Fruit fly (Drosophila melanogaster) whole organism, embryonic: ENCODE results near the gene CG6409.

Source experiments
- CG10366 ChIP-seq: fragments of 200-800 bp; sonication (Bioruptor generic); IDR thresholded peaks from 2 replicates; pipeline ENCODE4 v1.3.6; 2022; ENCODE audit warnings: missing biosample characterization, missing genetic modification characterization
- CG10431 ChIP-seq: fragments of 200-800 bp; sonication (Bioruptor generic); optimal IDR thresholded peaks from 3 replicates; lab custom pipeline; 2018; ENCODE audit warnings: missing biosample characterization, mild to moderate bottlenecking, missing genetic modification characterization
- CG12769 ChIP-seq: fragments of 200-800 bp; sonication (Bioruptor generic); optimal IDR thresholded peaks from 2 replicates; lab custom pipeline; 2019; ENCODE audit warnings: missing biosample characterization, mild to moderate bottlenecking, missing genetic modification characterization, moderate library complexity
- CG12942 ChIP-seq: fragments of 200-800 bp; sonication (Bioruptor generic); optimal IDR thresholded peaks from 3 replicates; lab custom pipeline; 2016; ENCODE audit warnings: missing biosample characterization, missing genetic modification characterization
- CG14014 ChIP-seq: fragments of 200-800 bp; sonication (Bioruptor generic); IDR thresholded peaks from 2 replicates; pipeline ENCODE4 v1.3.6; 2022; ENCODE audit warnings: missing biosample characterization, missing genetic modification characterization
- CG14441 ChIP-seq: fragments of 200-800 bp; sonication (Bioruptor generic); IDR thresholded peaks from 2 replicates; pipeline ENCODE4 v1.3.6; 2022; ENCODE audit warnings: missing biosample characterization, missing genetic modification characterization
- CG14965 ChIP-seq: fragments of 200-800 bp; sonication (Bioruptor generic); optimal IDR thresholded peaks from 2 replicates; lab custom pipeline; 2016; ENCODE audit warnings: missing biosample characterization, missing genetic modification characterization, borderline replicate concordance
- CG17385 ChIP-seq: fragments of 200-800 bp; sonication (Bioruptor generic); optimal IDR thresholded peaks from 3 replicates; lab custom pipeline; 2018; ENCODE audit warnings: missing biosample characterization, mild to moderate bottlenecking, missing genetic modification characterization
- CG17568 ChIP-seq: fragments of 200-800 bp; sonication (Bioruptor generic); optimal IDR thresholded peaks from 2 replicates; lab custom pipeline; 2018; ENCODE audit warnings: missing biosample characterization, mild to moderate bottlenecking, missing genetic modification characterization, moderate library complexity
- CG18262 ChIP-seq: fragments of 200-800 bp; optimal IDR thresholded peaks from 3 replicates; lab custom pipeline; 2019; ENCODE audit warnings: missing biosample characterization, mild to moderate bottlenecking, missing genetic modification characterization, moderate library complexity
- CG2120 ChIP-seq: fragments of 200-800 bp; sonication (Bioruptor generic); optimal IDR thresholded peaks from 3 replicates; lab custom pipeline; 2016; ENCODE audit warnings: missing biosample characterization, missing genetic modification characterization
- CG30403 ChIP-seq: fragments of 200-800 bp; sonication (Bioruptor generic); optimal IDR thresholded peaks from 3 replicates; lab custom pipeline; 2016; ENCODE audit warnings: missing biosample characterization, missing genetic modification characterization
- CG31441 ChIP-seq: fragments of 200-800 bp; sonication (Bioruptor generic); IDR thresholded peaks from 2 replicates; pipeline ENCODE4 v1.3.6; 2022; ENCODE audit warnings: missing biosample characterization, missing genetic modification characterization
- CG32532 ChIP-seq: fragments of 200-800 bp; sonication (Bioruptor generic); IDR thresholded peaks from 2 replicates; pipeline ENCODE4 v1.3.6; 2022; ENCODE audit warnings: missing biosample characterization, missing genetic modification characterization
- CG32772 ChIP-seq: fragments of 200-800 bp; sonication (Bioruptor generic); IDR thresholded peaks from 2 replicates; pipeline ENCODE4 v1.3.6; 2022; ENCODE audit warnings: missing biosample characterization, missing genetic modification characterization
- CG3407 ChIP-seq: fragments of 200-800 bp; sonication (Bioruptor generic); optimal IDR thresholded peaks from 2 replicates; lab custom pipeline; 2018; ENCODE audit warnings: missing biosample characterization, mild to moderate bottlenecking, missing genetic modification characterization
- CG3726 ChIP-seq: fragments of 200-800 bp; sonication (Bioruptor generic); IDR thresholded peaks from 3 replicates; pipeline ENCODE4, ENCODE4 v1.3.6; 2022; ENCODE audit warnings: missing biosample characterization, missing genetic modification characterization
- CG3838 ChIP-seq: fragments of 200-800 bp; sonication (Bioruptor generic); optimal IDR thresholded peaks from 3 replicates; lab custom pipeline; 2016; ENCODE audit warnings: missing biosample characterization, missing genetic modification characterization
- CG3847 ChIP-seq: fragments of 200-800 bp; sonication (Bioruptor generic); IDR thresholded peaks from 2 replicates; pipeline ENCODE4 v1.3.6; 2022; ENCODE audit warnings: missing biosample characterization, missing genetic modification characterization
- CG4360 ChIP-seq: fragments of 200-800 bp; sonication (Bioruptor generic); IDR thresholded peaks from 2 replicates; pipeline ENCODE4 v1.3.6; 2022; ENCODE audit warnings: missing biosample characterization, missing genetic modification characterization
- CG6254 ChIP-seq: fragments of 200-800 bp; sonication (Bioruptor generic); optimal IDR thresholded peaks from 3 replicates; lab custom pipeline; 2017; ENCODE audit warnings: mild to moderate bottlenecking, missing biosample characterization, missing genetic modification reagents, missing genetic modification characterization
- CG6791 ChIP-seq: fragments of 200-800 bp; sonication (Bioruptor generic); IDR thresholded peaks from 3 replicates; pipeline ENCODE4 v1.3.6; 2022; ENCODE audit warnings: missing biosample characterization, missing genetic modification characterization; ENCODE audit not compliant: partially characterized antibody
- CG7556 ChIP-seq: fragments of 200-800 bp; sonication (Bioruptor generic); optimal IDR thresholded peaks from 2 replicates; lab custom pipeline; 2017; ENCODE audit warnings: missing biosample characterization, mild to moderate bottlenecking, missing genetic modification characterization
- CG8478 ChIP-seq: fragments of >200 bp; optimal IDR thresholded peaks from 2 replicates; lab custom pipeline; 2018
- CG9609 ChIP-seq: fragments of 200-800 bp; sonication (Bioruptor generic); optimal IDR thresholded peaks from 3 replicates; lab custom pipeline; 2016; ENCODE audit warnings: missing biosample characterization, missing genetic modification characterization
- CG9932 ChIP-seq: fragments of 200-800 bp; sonication (Bioruptor generic); IDR thresholded peaks from 2 replicates; pipeline ENCODE4 v1.3.6; 2022; ENCODE audit warnings: missing biosample characterization, missing genetic modification characterization
- Dip3 ChIP-seq: fragments of 200-800 bp; sonication (Bioruptor generic); optimal IDR thresholded peaks from 3 replicates; lab custom pipeline; 2016; ENCODE audit warnings: missing biosample characterization, missing genetic modification characterization
- E2f1 ChIP-seq: fragments of 200-800 bp; sonication (Bioruptor generic); IDR thresholded peaks from 2 replicates; pipeline ENCODE4 v1.3.6; 2022; ENCODE audit warnings: missing biosample characterization, missing genetic modification characterization
- ERR ChIP-seq: fragments of 200-800 bp; sonication (Bioruptor generic); optimal IDR thresholded peaks from 2 replicates; lab custom pipeline; 2016; ENCODE audit warnings: missing biosample characterization, missing genetic modification characterization
- Ets97D ChIP-seq: fragments of 200-800 bp; sonication (Bioruptor generic); optimal IDR thresholded peaks from 3 replicates; lab custom pipeline; 2016; ENCODE audit warnings: missing biosample characterization, missing genetic modification characterization
- MBD-R2 ChIP-seq: fragments of 200-800 bp; sonication (Bioruptor generic); IDR thresholded peaks from 2 replicates; pipeline ENCODE4 v1.3.6; 2022; ENCODE audit warnings: missing biosample characterization, missing genetic modification characterization
- Mad ChIP-seq: fragments of 200-800 bp; sonication (Bioruptor generic); optimal IDR thresholded peaks from 2 replicates; lab custom pipeline; 2016; ENCODE audit warnings: missing biosample characterization, missing genetic modification characterization
- NC2α ChIP-seq: fragments of 200-800 bp; sonication (Bioruptor generic); optimal IDR thresholded peaks from 2 replicates; lab custom pipeline; 2016; ENCODE audit warnings: missing biosample characterization, missing genetic modification characterization
- Oli ChIP-seq: fragments of 200-800 bp; sonication (Bioruptor generic); optimal IDR thresholded peaks from 2 replicates; lab custom pipeline; 2018; ENCODE audit warnings: missing biosample characterization, mild to moderate bottlenecking, missing genetic modification characterization, moderate library complexity
- Ssrp ChIP-seq: fragments of 200-800 bp; sonication (Bioruptor generic); optimal IDR thresholded peaks from 2 replicates; lab custom pipeline; 2018; ENCODE audit warnings: missing biosample characterization, mild to moderate bottlenecking, missing genetic modification characterization, moderate library complexity
- Xbp1 ChIP-seq: fragments of 200-800 bp; sonication (Bioruptor generic); optimal IDR thresholded peaks from 3 replicates; lab custom pipeline; 2016; ENCODE audit warnings: missing biosample characterization, mild to moderate bottlenecking, missing genetic modification characterization
- cg ChIP-seq: fragments of 200-800 bp; sonication (Bioruptor generic); optimal IDR thresholded peaks from 3 replicates; lab custom pipeline; 2019; ENCODE audit warnings: missing biosample characterization, mild to moderate bottlenecking, missing genetic modification characterization, moderate library complexity
- croc ChIP-seq: fragments of 200-800 bp; sonication (Bioruptor generic); conservative IDR thresholded peaks from 3 replicates; pipeline ENCODE4 v1.3.6; 2022; ENCODE audit warnings: missing biosample characterization, missing genetic modification characterization
- dmrt11E ChIP-seq: fragments of 200-800 bp; sonication (Bioruptor generic); optimal IDR thresholded peaks from 3 replicates; lab custom pipeline; 2018; ENCODE audit warnings: missing biosample characterization, mild to moderate bottlenecking, missing genetic modification characterization, moderate library complexity
- ewg ChIP-seq: fragments of 200-800 bp; sonication (Bioruptor generic); optimal IDR thresholded peaks from 3 replicates; lab custom pipeline; 2017; ENCODE audit warnings: mild to moderate bottlenecking, missing biosample characterization, missing genetic modification reagents, missing genetic modification characterization
- fd96Cb ChIP-seq: fragments of 200-800 bp; sonication (Bioruptor generic); optimal IDR thresholded peaks from 2 replicates; lab custom pipeline; 2018; ENCODE audit warnings: missing biosample characterization, mild to moderate bottlenecking, missing genetic modification characterization, moderate library complexity
- gfzf ChIP-seq: fragments of 200-800 bp; sonication (Bioruptor generic); optimal IDR thresholded peaks from 2 replicates; lab custom pipeline; 2016; ENCODE audit warnings: missing biosample characterization, mild to moderate bottlenecking, missing genetic modification characterization, moderate library complexity
- kah ChIP-seq: fragments of 200-800 bp; sonication (Bioruptor generic); optimal IDR thresholded peaks from 2 replicates; lab custom pipeline; 2018; ENCODE audit warnings: missing biosample characterization, mild to moderate bottlenecking, missing genetic modification characterization
- lab ChIP-seq: fragments of 200-800 bp; sonication (Bioruptor generic); optimal IDR thresholded peaks from 3 replicates; lab custom pipeline; 2017; ENCODE audit warnings: missing biosample characterization, missing genetic modification characterization, mild to moderate bottlenecking, moderate library complexity, missing genetic modification reagents
- nmo ChIP-seq: fragments of 200-800 bp; sonication (Bioruptor generic); optimal IDR thresholded peaks from 2 replicates; lab custom pipeline; 2018; ENCODE audit warnings: missing biosample characterization, mild to moderate bottlenecking, missing genetic modification characterization, moderate library complexity
- peb ChIP-seq: fragments of 200-800 bp; sonication (Bioruptor generic); IDR thresholded peaks from 2 replicates; pipeline ENCODE4 v1.3.6; 2022; ENCODE audit warnings: missing biosample characterization, missing genetic modification characterization
- phol ChIP-seq: fragments of 200-800 bp; sonication (Bioruptor generic); optimal IDR thresholded peaks from 3 replicates; lab custom pipeline; 2018; ENCODE audit warnings: missing biosample characterization, mild to moderate bottlenecking, missing genetic modification characterization, moderate library complexity
- pum ChIP-seq: fragments of 200-800 bp; sonication (Bioruptor generic); optimal IDR thresholded peaks from 2 replicates; lab custom pipeline; 2016; ENCODE audit warnings: missing biosample characterization, missing genetic modification characterization
- slp2 ChIP-seq: fragments of 200-800 bp; sonication (Bioruptor generic); optimal IDR thresholded peaks from 2 replicates; lab custom pipeline; 2016; ENCODE audit warnings: missing biosample characterization, missing genetic modification characterization
- tap ChIP-seq: fragments of 200-800 bp; optimal IDR thresholded peaks from 3 replicates; lab custom pipeline; 2019; ENCODE audit warnings: missing biosample characterization, mild to moderate bottlenecking, missing genetic modification characterization, moderate library complexity
- tgo ChIP-seq: fragments of 200-800 bp; sonication (Bioruptor generic); IDR thresholded peaks from 3 replicates; pipeline ENCODE4 v1.3.6; 2022; ENCODE audit warnings: missing biosample characterization, missing genetic modification characterization
- tio ChIP-seq: fragments of 200-800 bp; sonication (Bioruptor generic); optimal IDR thresholded peaks from 2 replicates; lab custom pipeline; 2017; ENCODE audit warnings: missing biosample characterization, missing genetic modification characterization, inconsistent platforms

The CG6409 gene

DNA sequence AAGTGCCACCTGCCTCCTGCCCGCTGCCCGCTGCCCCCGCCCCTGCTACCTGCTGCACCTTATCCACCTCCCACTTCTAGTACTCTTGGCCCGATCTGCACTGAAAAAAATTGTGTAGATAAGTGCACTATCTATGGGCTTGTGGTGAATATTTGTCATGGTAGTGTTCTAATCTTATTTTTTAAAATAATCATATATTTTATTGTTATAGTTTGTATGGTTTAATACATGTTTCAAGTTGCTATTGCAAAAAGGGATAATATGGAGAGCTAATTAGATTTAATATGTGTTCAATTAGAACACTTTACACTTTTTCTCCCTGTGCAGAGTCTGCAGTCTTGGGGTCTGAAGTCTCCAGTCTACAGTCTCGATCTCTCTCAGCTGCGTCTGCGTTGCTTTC is 49.2 kb upstream of the CG6409 start (continued):
- TF ChIP-seq Oli (tag; lab: Kevin White, UChicago) (peak; percentile 53), nmo (GFP tag; lab: Kevin White, UChicago) (peak; percentile 71), dmrt11E (tag; lab: Kevin White, UChicago) (peak; percentile 47), gfzf (GFP tag; lab: Kevin White, UChicago) (no peak), CG10431 (GFP tag; lab: Kevin White, UChicago) (no peak), Xbp1 (GFP tag; lab: Kevin White, UChicago) (peak; percentile 8), CG14965 (GFP tag; lab: Kevin White, UChicago) (no peak), kah (GFP tag; lab: Kevin White, UChicago) (no peak), CG7556 (peak; percentile 39), Ssrp (tag; lab: Kevin White, UChicago) (peak; percentile 42), ERR (no peak), CG3838 (GFP tag; lab: Kevin White, UChicago) (no peak), CG30403 (GFP tag; lab: Kevin White, UChicago) (peak; percentile 31), lab (GFP tag; lab: Kevin White, UChicago) (peak; percentile 6), CG10366 (peak; percentile 21; the same call in 1 of the 2 replicates), CG8478 (lab: Kevin White, UChicago) (no peak), CG17568 (GFP tag; lab: Kevin White, UChicago) (no peak), croc (peak; percentile 31; the same call in 2 of the 3 replicates), CG6791 (GFP tag; lab: Robert Waterston, UW) (no peak), tgo (GFP tag; lab: Robert Waterston, UW) (peak; percentile 62), Mad (GFP tag; lab: Kevin White, UChicago) (no peak), cg (GFP tag; lab: Kevin White, UChicago) (no peak), Dip3 (GFP tag; lab: Kevin White, UChicago) (no peak), NC2α (GFP tag; lab: Kevin White, UChicago) (no peak), tap (tag; lab: Kevin White, UChicago) (peak; percentile 36), CG14014 (GFP tag; lab: Robert Waterston, UW) (no peak), CG2120 (GFP tag; lab: Kevin White, UChicago) (no peak), CG9932 (no peak), CG4360 (GFP tag; lab: Robert Waterston, UW) (no peak), peb (GFP tag; lab: Robert Waterston, UW) (peak; percentile 58; the same call in 1 of the 2 replicates), CG3726 (GFP tag; lab: Robert Waterston, UW) (no peak), MBD-R2 (GFP tag; lab: Robert Waterston, UW) (no peak), CG3847 (GFP tag; lab: Robert Waterston, UW) (no peak), ewg (GFP tag; lab: Kevin White, UChicago) (no peak), phol (tag; lab: Kevin White, UChicago) (peak; percentile 66), CG12769 (tag; lab: Kevin White, UChicago) (no peak), CG32532 (GFP tag; lab: Robert Waterston, UW) (no peak), CG9609 (GFP tag; lab: Kevin White, UChicago) (no peak), CG6254 (GFP tag; lab: Kevin White, UChicago) (peak; percentile 58), fd96Cb (tag; lab: Kevin White, UChicago) (peak; percentile 60), CG17385 (GFP tag; lab: Kevin White, UChicago) (peak; percentile 14), CG12942 (GFP tag; lab: Kevin White, UChicago) (peak; percentile 4), CG31441 (GFP tag; lab: Robert Waterston, UW) (peak; percentile 54), pum (GFP tag; lab: Kevin White, UChicago) (no peak), CG18262 (tag; lab: Kevin White, UChicago) (peak; percentile 71), Ets97D (GFP tag; lab: Kevin White, UChicago) (no peak), E2f1 (GFP tag; lab: Robert Waterston, UW) (no peak), CG32772 (GFP tag; lab: Robert Waterston, UW) (no peak), CG3407 (GFP tag; lab: Kevin White, UChicago) (peak; percentile 3), slp2 (GFP tag; lab: Kevin White, UChicago) (no peak), tio (GFP tag; lab: Kevin White, UChicago) (peak; percentile 7), CG14441 (GFP tag; lab: Robert Waterston, UW) (peak; percentile 40; the same call in 1 of the 2 replicates)
